Fruit fly (Drosophila melanogaster) ovary, adult (tissue): ENCODE results near the gene tadr.
A peak's percentile ranks its signal among the peaks of the same experiment; 100 is the strongest.

Source experiments
- CG17801 ChIP-seq: fragments of 200-800 bp; optimal IDR thresholded peaks from 2 replicates; lab custom pipeline; 2019; ENCODE audit warnings: missing biosample characterization, mild to moderate bottlenecking, missing genetic modification characterization, moderate library complexity; ENCODE audit not compliant: partially characterized antibody

The tadr gene

dm6 chr2L:21061591-21061990, 13.6 kb upstream of the tadr start:
- no peak for TF ChIP-seq CG17801

- no peak for TF ChIP-seq CG17801
These were observed 12.6 kb upstream of the tadr start for dm6 chr2L:21062611-21063010.

- TF ChIP-seq CG17801 = no peak
These were observed 9.3 kb upstream of the tadr start for dm6 chr2L:21065889-21066288.

- TF ChIP-seq CG17801 = no peak
These were observed 8.1 kb upstream of the tadr start for dm6 chr2L:21067137-21067536.

dm6 chr2L:21069776-21070175, 5.4 kb upstream of the tadr start:
- no peak for TF ChIP-seq CG17801

- no peak for TF ChIP-seq CG17801
These were observed 4.4 kb upstream of the tadr start for dm6 chr2L:21070825-21071224.

- no peak for TF ChIP-seq CG17801
These were observed 3.8 kb upstream of the tadr start, which contains the start of gene CG9265 for dm6 chr2L:21071435-21071834. Gene CG9265, minus strand, starts transcription at chr2L:21071502.

- no peak for TF ChIP-seq CG17801
These were observed 2.8 kb upstream of the tadr start for dm6 chr2L:21072389-21072788.

dm6 chr2L:21073300-21073699, 1.9 kb upstream of the tadr start:
- no peak for TF ChIP-seq CG17801

dm6 chr2L:21073818-21074217, 1.4 kb upstream of the tadr start:
- TF ChIP-seq CG17801 = no peak

- no peak for TF ChIP-seq CG17801
These were observed 2.6 kb downstream of the tadr start for dm6 chr2L:21077849-21078248.

dm6 chr2L:21082444-21083201, 7.4 kb downstream of the tadr start, which contains the start of gene CG33511:
Gene CG33511, minus strand, starts transcription at chr2L:21082494.
- TF ChIP-seq CG17801 = no peak

dm6 chr2L:21084268-21084667, 9.1 kb downstream of the tadr start, which contains the start of gene CG33510:
Gene CG33510, minus strand, starts transcription at chr2L:21084326.
- no peak for TF ChIP-seq CG17801

- no peak for TF ChIP-seq CG17801
These were observed 11.2 kb downstream of the tadr start, which contains the start of gene CG33509 for dm6 chr2L:21086406-21086805. Gene CG33509, minus strand, starts transcription at chr2L:21086506.

- TF ChIP-seq CG17801 = no peak
These were observed 13.4 kb downstream of the tadr start, which contains the start of gene ppk13 for dm6 chr2L:21088651-21089050. Gene ppk13, minus strand, starts transcription at chr2L:21088751.

- TF ChIP-seq CG17801 = no peak
These were observed 13.9 kb downstream of the tadr start, which contains the start of gene CG9259 for dm6 chr2L:21089075-21089474. Gene CG9259, plus strand, starts transcription at chr2L:21089375.

- TF ChIP-seq CG17801 = no peak
These were observed 15.8 kb downstream of the tadr start, which contains the start of gene CG14397 for dm6 chr2L:21090958-21091357. Gene CG14397, plus strand, starts transcription at chr2L:21091227.

dm6 chr2L:21096448-21096994, 21.3 kb downstream of the tadr start, which contains the start of gene CG34136:
Gene CG34136, plus strand, starts transcription at chr2L:21096922.
- peak; percentile 74 for TF ChIP-seq CG17801
